Worm (Caenorhabditis elegans) whole organism, L4 larva: ENCODE data around the gene chhy-1.

Experiments used
- Y48G9A.11 ChIP-seq: fragments of 200-800 bp; sonication (Bioruptor generic); IDR thresholded peaks from 2 replicates; pipeline ENCODE4 v1.3.6; 2022; ENCODE audit warnings: missing genetic modification reagents, missing genetic modification characterization, missing compliant biosample characterization
- ZK546.5 ChIP-seq, 2 experiments: sonication (generic microtip); optimal IDR thresholded peaks; 2 replicates each; lab custom pipeline; 2017; ENCODE audit warnings: missing biosample characterization in 2 of 2, missing genetic modification characterization in 2 of 2
- ceh-32 ChIP-seq: sonication (generic microtip); optimal IDR thresholded peaks from 2 replicates; lab custom pipeline; 2016; ENCODE audit warnings: mild to moderate bottlenecking, missing genetic modification characterization, missing compliant biosample characterization; ENCODE audit not compliant: poor library complexity
- egl-27 ChIP-seq: sonication (generic microtip); optimal IDR thresholded peaks from 3 replicates; lab custom pipeline; 2017; ENCODE audit warnings: missing biosample characterization, missing genetic modification reagents, missing genetic modification characterization
- hif-1 ChIP-seq, 2 experiments: sonication (generic microtip); optimal IDR thresholded peaks; 2 replicates each; lab custom pipeline; 2016 to 2017; ENCODE audit warnings: missing compliant biosample characterization in 2 of 2, missing genetic modification characterization in 2 of 2, missing genetic modification reagents in 2 of 2, missing genotype in 2 of 2, mild to moderate bottlenecking in 1 of 2
- lsy-2 ChIP-seq, 2 experiments: fragments of 150-350 bp in 1 of 2; sonication (generic microtip) in 1 of 2; optimal IDR thresholded peaks; 2 replicates each; lab custom pipeline; 2014 to 2017; ENCODE audit warnings: missing biosample characterization in 2 of 2, missing genetic modification characterization in 2 of 2
- pqm-1 ChIP-seq: sonication (generic microtip); optimal IDR thresholded peaks from 2 replicates; lab custom pipeline; 2017; ENCODE audit warnings: missing biosample characterization, missing genetic modification characterization
- snpc-4 ChIP-seq: fragments of 150-350 bp; optimal IDR thresholded peaks from 2 replicates; lab custom pipeline; 2014; ENCODE audit warnings: missing biosample characterization, missing genetic modification characterization
- unc-130 ChIP-seq: sonication (generic microtip); optimal IDR thresholded peaks from 2 replicates; lab custom pipeline; 2016; ENCODE audit warnings: missing genetic modification reagents, missing genetic modification characterization, missing compliant biosample characterization
- unc-62 ChIP-seq, 3 experiments: fragments of 150-350 bp in 1 of 3; sonication (generic microtip); optimal IDR thresholded peaks in 2 of 3; peaks in 1 of 3; 1 replicate in 1 of 3; 2 replicates in 2 of 3; lab custom pipeline; 2014 to 2017; ENCODE audit warnings: missing biosample characterization in 3 of 3, missing genetic modification characterization in 3 of 3, missing genetic modification reagents in 3 of 3, missing genotype in 1 of 3

DNA sequence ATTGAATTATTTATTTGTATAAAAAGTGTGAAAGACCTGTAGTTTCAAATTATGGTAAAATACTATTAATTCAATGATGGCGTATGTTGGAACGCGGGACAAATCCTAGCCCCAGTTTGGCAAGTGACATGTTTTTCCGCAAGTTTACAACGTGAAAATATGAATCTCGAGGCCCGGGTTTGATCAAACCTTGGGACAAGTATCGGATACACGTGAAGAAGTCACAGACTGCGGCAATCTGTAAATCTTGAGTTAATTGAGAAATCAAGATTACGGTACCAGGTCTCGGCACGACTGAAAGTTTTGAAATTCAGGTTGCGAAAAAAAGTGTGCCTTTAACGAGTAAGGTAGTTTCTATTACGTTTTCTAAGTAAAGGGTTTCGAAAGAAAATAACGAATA is 34.4 kb downstream of the chhy-1 start:
- TF ChIP-seq egl-27 (tag; lab: Kevin White, UChicago), result no peak
- no peak for TF ChIP-seq ceh-32
- no peak for TF ChIP-seq hif-1 (tag; optimal IDR thresholded peaks at IDR 0.05; lab: Kevin White, UChicago)
- no peak for TF ChIP-seq snpc-4 (tag; lab: Kevin White, UChicago)
- no peak for TF ChIP-seq lsy-2 (tag; optimal IDR thresholded peaks at IDR 0.05; lab: Kevin White, UChicago)
- no peak for TF ChIP-seq pqm-1 (tag; lab: Kevin White, UChicago)
- TF ChIP-seq unc-62 (GFP tag; optimal IDR thresholded peaks at IDR 0.05 in 1 of 2; lab: Kevin White, UChicago), result no peak
- no peak for TF ChIP-seq unc-62 (tag; optimal IDR thresholded peaks at IDR 0.05; lab: Kevin White, UChicago)
- no peak for TF ChIP-seq ZK546.5 (tag; optimal IDR thresholded peaks at IDR 0.05; lab: Kevin White, UChicago)
- TF ChIP-seq Y48G9A.11 (GFP tag; lab: Robert Waterston, UW), result no peak
- TF ChIP-seq unc-130 (GFP tag; lab: Kevin White, UChicago), result no peak
